Worm (Caenorhabditis elegans) whole organism, mixed stage, embryonic: ENCODE measurements around the gene aqp-1.

Experiments used
- elt-1 ChIP-seq: sonication (generic microtip); optimal IDR thresholded peaks from 2 replicates; lab custom pipeline; 2017; ENCODE audit warnings: missing genetic modification characterization, mild to moderate bottlenecking, missing compliant biosample characterization, antibody characterized with exemption, moderate library complexity, borderline replicate concordance; ENCODE audit not compliant: insufficient read depth
- lsy-2 ChIP-seq: fragments of 150-350 bp; optimal IDR thresholded peaks from 2 replicates; lab custom pipeline; 2014; ENCODE audit warnings: missing biosample characterization, missing genetic modification characterization
- mep-1 ChIP-seq: fragments of 150-350 bp; optimal IDR thresholded peaks from 2 replicates; lab custom pipeline; 2017; ENCODE audit warnings: missing biosample characterization, missing genetic modification reagents, missing genetic modification characterization, inconsistent platforms
- mls-2 ChIP-seq: sonication (generic microtip); optimal IDR thresholded peaks from 2 replicates; lab custom pipeline; 2016; ENCODE audit warnings: mild to moderate bottlenecking, missing genetic modification characterization, moderate library complexity, missing compliant biosample characterization
- nhr-12 ChIP-seq: fragments of 150-350 bp; optimal IDR thresholded peaks from 2 replicates; lab custom pipeline; 2014; ENCODE audit warnings: missing biosample characterization, missing genetic modification characterization
- nhr-237 ChIP-seq: fragments of 150-350 bp; optimal IDR thresholded peaks from 2 replicates; lab custom pipeline; 2014; ENCODE audit warnings: missing biosample characterization, missing genetic modification characterization
- nhr-28 ChIP-seq: fragments of 150-350 bp; optimal IDR thresholded peaks from 2 replicates; lab custom pipeline; 2014; ENCODE audit warnings: missing biosample characterization, missing genetic modification characterization
- nhr-76 ChIP-seq: sonication (generic microtip); optimal IDR thresholded peaks from 2 replicates; lab custom pipeline; 2017; ENCODE audit warnings: missing biosample characterization, missing genetic modification characterization
- pha-4 ChIP-seq: fragments of 150-350 bp; optimal IDR thresholded peaks from 2 replicates; lab custom pipeline; 2018; ENCODE audit warnings: missing biosample characterization, missing genetic modification reagents, missing genetic modification characterization
- snpc-4 ChIP-seq: fragments of 150-350 bp; optimal IDR thresholded peaks from 2 replicates; lab custom pipeline; 2014; ENCODE audit warnings: missing biosample characterization, missing genetic modification characterization
- sptf-1 ChIP-seq: sonication (generic microtip); optimal IDR thresholded peaks from 2 replicates; lab custom pipeline; 2017; ENCODE audit warnings: mild to moderate bottlenecking, missing genetic modification characterization, moderate library complexity, missing compliant biosample characterization
- ztf-11 ChIP-seq: fragments of 150-350 bp; optimal IDR thresholded peaks from 2 replicates; lab custom pipeline; 2014; ENCODE audit warnings: missing biosample characterization, missing genetic modification characterization

- TF ChIP-seq mls-2 (tag; lab: Kevin White, UChicago), result no peak
- TF ChIP-seq nhr-76 (tag; lab: Kevin White, UChicago), result no peak
- no peak for TF ChIP-seq nhr-237 (tag; lab: Kevin White, UChicago)
- no peak for TF ChIP-seq lsy-2
- no peak for TF ChIP-seq ztf-11 (tag; lab: Kevin White, UChicago)
- no peak for TF ChIP-seq sptf-1 (tag; lab: Kevin White, UChicago)
- TF ChIP-seq mep-1 (tag; lab: Kevin White, UChicago), result no peak
- TF ChIP-seq snpc-4 (tag; lab: Kevin White, UChicago), result no peak
- no peak for TF ChIP-seq pha-4 (tag; lab: Kevin White, UChicago)
- TF ChIP-seq nhr-28 (tag; lab: Kevin White, UChicago), result no peak
- no peak for TF ChIP-seq elt-1
- TF ChIP-seq nhr-12 (tag; lab: Kevin White, UChicago), result no peak
Observed at ce11 chrII:7245576-7245975, 7.4 kb upstream of the aqp-1 start, which contains the start of gene skpo-3.
